Worm (Caenorhabditis elegans): ENCODE results near the gene B0507.4.

ce11 chrV:8760416-8760815, 5.6 kb downstream of the B0507.4 start, which contains the start of gene ddn-1:
- no peak for TF ChIP-seq nhr-11 (tag; optimal IDR thresholded peaks at IDR 0.05)
- no peak for TF ChIP-seq pha-4 (tag; optimal IDR thresholded peaks at IDR 0.05)
- TF ChIP-seq nhr-232 (tag; optimal IDR thresholded peaks at IDR 0.05): no peak
- no peak for TF ChIP-seq nfya-1 (tag; optimal IDR thresholded peaks at IDR 0.05)
- TF ChIP-seq hlh-30 (tag; optimal IDR thresholded peaks at IDR 0.05; ENCODE audit: insufficient read depth): no peak
- no peak for TF ChIP-seq dve-1 (tag; optimal IDR thresholded peaks at IDR 0.05)
- no peak for TF ChIP-seq tbx-2 (tag; optimal IDR thresholded peaks at IDR 0.05)
- no peak for TF ChIP-seq pqm-1 (tag; optimal IDR thresholded peaks at IDR 0.05)
- no peak for TF ChIP-seq odd-2 (tag; optimal IDR thresholded peaks at IDR 0.05)

Measured in whole organism, late embryonic.